Fruit fly (Drosophila melanogaster) whole organism, embryonic: ENCODE data around the gene rdo.

ENCODE experiments used
- Ada2b ChIP-seq: fragments of 200-800 bp; sonication (Bioruptor generic); IDR thresholded peaks from 2 replicates; pipeline ENCODE4 v1.3.6; 2022; ENCODE audit warnings: missing biosample characterization, missing genetic modification characterization
- Bgb ChIP-seq: fragments of 200-800 bp; sonication (Bioruptor generic); IDR thresholded peaks from 2 replicates; pipeline ENCODE4 v1.3.6; 2022; ENCODE audit warnings: missing biosample characterization, missing genetic modification characterization; ENCODE audit not compliant: partially characterized antibody
- CG10366 ChIP-seq: fragments of 200-800 bp; sonication (Bioruptor generic); IDR thresholded peaks from 2 replicates; pipeline ENCODE4 v1.3.6; 2022; ENCODE audit warnings: missing biosample characterization, missing genetic modification characterization
- CG10431 ChIP-seq: fragments of 200-800 bp; sonication (Bioruptor generic); optimal IDR thresholded peaks from 3 replicates; lab custom pipeline; 2018; ENCODE audit warnings: missing biosample characterization, mild to moderate bottlenecking, missing genetic modification characterization
- CG15269 ChIP-seq: fragments of 200-800 bp; sonication (Bioruptor generic); optimal IDR thresholded peaks from 2 replicates; lab custom pipeline; 2018; ENCODE audit warnings: missing biosample characterization, mild to moderate bottlenecking, missing genetic modification characterization, moderate library complexity
- CG17612 ChIP-seq: fragments of 200-800 bp; sonication (Bioruptor generic); IDR thresholded peaks from 2 replicates; pipeline ENCODE4 v1.3.6; 2022; ENCODE audit warnings: missing biosample characterization, missing genetic modification characterization
- CG32532 ChIP-seq: fragments of 200-800 bp; sonication (Bioruptor generic); IDR thresholded peaks from 2 replicates; pipeline ENCODE4 v1.3.6; 2022; ENCODE audit warnings: missing biosample characterization, missing genetic modification characterization
- CG32772 ChIP-seq: fragments of 200-800 bp; sonication (Bioruptor generic); IDR thresholded peaks from 2 replicates; pipeline ENCODE4 v1.3.6; 2022; ENCODE audit warnings: missing biosample characterization, missing genetic modification characterization
- CG3281 ChIP-seq: fragments of 200-800 bp; sonication (Bioruptor generic); optimal IDR thresholded peaks from 3 replicates; lab custom pipeline; 2017; ENCODE audit warnings: missing biosample characterization, mild to moderate bottlenecking, missing genetic modification characterization
- CG34376 ChIP-seq: fragments of 200-800 bp; sonication (Bioruptor generic); optimal IDR thresholded peaks from 2 replicates; lab custom pipeline; 2018; ENCODE audit warnings: missing biosample characterization, mild to moderate bottlenecking, missing genetic modification characterization
- CG4360 ChIP-seq: fragments of 200-800 bp; sonication (Bioruptor generic); IDR thresholded peaks from 2 replicates; pipeline ENCODE4 v1.3.6; 2022; ENCODE audit warnings: missing biosample characterization, missing genetic modification characterization
- CG6689 ChIP-seq: fragments of 200-800 bp; sonication (Bioruptor generic); IDR thresholded peaks from 2 replicates; pipeline ENCODE4 v1.3.6; 2022; ENCODE audit warnings: missing biosample characterization, missing genetic modification characterization
- CG7372 ChIP-seq: fragments of 200-800 bp; sonication (Bioruptor generic); IDR thresholded peaks from 2 replicates; pipeline ENCODE4 v1.3.6; 2022; ENCODE audit warnings: missing biosample characterization, missing genetic modification characterization
- CG7786 ChIP-seq: fragments of 200-800 bp; sonication (Bioruptor generic); optimal IDR thresholded peaks from 2 replicates; lab custom pipeline; 2016; ENCODE audit warnings: missing biosample characterization, missing genetic modification characterization
- CG7839 ChIP-seq: fragments of 200-800 bp; sonication (Bioruptor generic); optimal IDR thresholded peaks from 3 replicates; lab custom pipeline; 2018; ENCODE audit warnings: missing biosample characterization, mild to moderate bottlenecking, missing genetic modification characterization, moderate library complexity
- CG7987 ChIP-seq: fragments of 200-800 bp; sonication (Bioruptor generic); optimal IDR thresholded peaks from 2 replicates; lab custom pipeline; 2018; ENCODE audit warnings: missing biosample characterization, mild to moderate bottlenecking, missing genetic modification characterization, moderate library complexity
- CG8765 ChIP-seq: fragments of 200-800 bp; sonication (Bioruptor generic); IDR thresholded peaks from 2 replicates; pipeline ENCODE4 v1.3.6; 2022; ENCODE audit warnings: missing biosample characterization, missing genetic modification characterization
- CTCF ChIP-seq: fragments of 200-800 bp; sonication (Bioruptor generic); optimal IDR thresholded peaks from 2 replicates; lab custom pipeline; 2017; ENCODE audit warnings: missing biosample characterization, mild to moderate bottlenecking, missing genetic modification characterization, moderate library complexity
- CoRest ChIP-seq: fragments of 200-800 bp; sonication (Bioruptor generic); optimal IDR thresholded peaks from 3 replicates; lab custom pipeline; 2018; ENCODE audit warnings: missing biosample characterization, mild to moderate bottlenecking, missing genetic modification characterization, moderate library complexity
- D19A ChIP-seq: fragments of 200-800 bp; optimal IDR thresholded peaks from 3 replicates; lab custom pipeline; 2019; ENCODE audit warnings: missing biosample characterization, mild to moderate bottlenecking, missing genetic modification characterization, moderate library complexity
- ERR ChIP-seq: fragments of 200-800 bp; sonication (Bioruptor generic); optimal IDR thresholded peaks from 2 replicates; lab custom pipeline; 2016; ENCODE audit warnings: missing biosample characterization, missing genetic modification characterization
- Fer1 ChIP-seq: fragments of 200-800 bp; sonication (Bioruptor generic); optimal IDR thresholded peaks from 2 replicates; lab custom pipeline; 2017; ENCODE audit warnings: missing biosample characterization, mild to moderate bottlenecking, missing genetic modification characterization
- Hr51 ChIP-seq, 2 experiments: fragments of 200-800 bp; sonication (Bioruptor generic); optimal IDR thresholded peaks; 2 replicates in 1 of 2; 3 replicates in 1 of 2; lab custom pipeline; 2016 to 2018; ENCODE audit warnings: missing biosample characterization in 2 of 2, missing genetic modification characterization in 2 of 2, mild to moderate bottlenecking in 1 of 2, moderate library complexity in 1 of 2
- Hsf ChIP-seq: fragments of 200-800 bp; sonication (Bioruptor generic); optimal IDR thresholded peaks from 3 replicates; lab custom pipeline; 2016; ENCODE audit warnings: missing biosample characterization, missing genetic modification characterization
- Lim3 ChIP-seq: fragments of 200-800 bp; sonication (Bioruptor generic); IDR thresholded peaks from 2 replicates; pipeline ENCODE4 v1.3.6; 2022; ENCODE audit warnings: missing biosample characterization, missing genetic modification characterization
- Lpt ChIP-seq: fragments of >200 bp; optimal IDR thresholded peaks from 2 replicates; lab custom pipeline; 2018; ENCODE audit warnings: missing biosample characterization, missing genetic modification characterization
- NC2β ChIP-seq: fragments of 200-800 bp; sonication (Bioruptor generic); optimal IDR thresholded peaks from 2 replicates; lab custom pipeline; 2016; ENCODE audit warnings: missing biosample characterization, missing genetic modification characterization
- Rfx ChIP-seq: fragments of 200-800 bp; sonication (Bioruptor generic); IDR thresholded peaks from 2 replicates; pipeline ENCODE4 v1.3.6; 2022; ENCODE audit warnings: missing biosample characterization, missing genetic modification characterization
- Xbp1 ChIP-seq: fragments of 200-800 bp; sonication (Bioruptor generic); optimal IDR thresholded peaks from 3 replicates; lab custom pipeline; 2016; ENCODE audit warnings: missing biosample characterization, mild to moderate bottlenecking, missing genetic modification characterization
- ap ChIP-seq: fragments of 200-800 bp; sonication (Bioruptor generic); IDR thresholded peaks from 2 replicates; pipeline ENCODE4 v1.3.6; 2022; ENCODE audit warnings: missing biosample characterization, missing genetic modification characterization
- az2 ChIP-seq: fragments of 200-800 bp; sonication (Bioruptor generic); optimal IDR thresholded peaks from 3 replicates; lab custom pipeline; 2016; ENCODE audit warnings: missing biosample characterization, missing genetic modification characterization
- dan ChIP-seq: fragments of 200-800 bp; sonication (Bioruptor generic); IDR thresholded peaks from 2 replicates; pipeline ENCODE4 v1.3.6; 2022; ENCODE audit warnings: missing biosample characterization, missing genetic modification characterization
- exex ChIP-seq: fragments of 200-800 bp; sonication (Bioruptor generic); optimal IDR thresholded peaks from 4 replicates; lab custom pipeline; 2018; ENCODE audit warnings: missing biosample characterization, mild to moderate bottlenecking, missing genetic modification characterization, moderate library complexity
- grau ChIP-seq: fragments of 200-800 bp; optimal IDR thresholded peaks from 3 replicates; lab custom pipeline; 2019; ENCODE audit warnings: missing biosample characterization, mild to moderate bottlenecking, missing genetic modification characterization, moderate library complexity
- grn ChIP-seq: fragments of 200-800 bp; sonication (Bioruptor generic); optimal IDR thresholded peaks from 3 replicates; lab custom pipeline; 2017; ENCODE audit warnings: missing biosample characterization, missing genetic modification characterization
- h ChIP-seq: fragments of >200 bp; optimal IDR thresholded peaks from 2 replicates; lab custom pipeline; 2017
- hkb ChIP-seq, 2 experiments: fragments of 200-800 bp in 1 of 2; fragments of >200 bp in 1 of 2; sonication (Bioruptor generic) in 1 of 2; IDR thresholded peaks in 1 of 2; optimal IDR thresholded peaks in 1 of 2; 2 replicates each; pipeline versions ENCODE4 v1.3.6 to Lab custom; 2017 to 2022; ENCODE audit warnings: missing biosample characterization in 1 of 2, missing genetic modification characterization in 1 of 2
- inv ChIP-seq: fragments of 200-800 bp; sonication (Bioruptor generic); IDR thresholded peaks from 2 replicates; pipeline ENCODE4 v1.3.6; 2022; ENCODE audit warnings: missing biosample characterization, missing genetic modification characterization; ENCODE audit not compliant: partially characterized antibody
- lab ChIP-seq: fragments of 200-800 bp; sonication (Bioruptor generic); optimal IDR thresholded peaks from 3 replicates; lab custom pipeline; 2017; ENCODE audit warnings: missing biosample characterization, missing genetic modification characterization, mild to moderate bottlenecking, moderate library complexity, missing genetic modification reagents
- lbe ChIP-seq: fragments of 200-800 bp; sonication (Bioruptor generic); optimal IDR thresholded peaks from 2 replicates; lab custom pipeline; 2016; ENCODE audit warnings: missing biosample characterization, mild to moderate bottlenecking, missing genetic modification characterization
- lilli ChIP-seq: fragments of 200-800 bp; sonication (Bioruptor generic); optimal IDR thresholded peaks from 3 replicates; lab custom pipeline; 2016; ENCODE audit warnings: missing biosample characterization, missing genetic modification characterization
- mirr ChIP-seq: fragments of 200-800 bp; sonication (Bioruptor generic); optimal IDR thresholded peaks from 3 replicates; lab custom pipeline; 2018; ENCODE audit warnings: missing biosample characterization, mild to moderate bottlenecking, missing genetic modification characterization
- ro ChIP-seq: fragments of 200-800 bp; sonication (Bioruptor generic); IDR thresholded peaks from 2 replicates; pipeline ENCODE4 v1.3.6; 2022; ENCODE audit warnings: missing biosample characterization, missing genetic modification characterization
- sens ChIP-seq: fragments of 200-800 bp; sonication (Bioruptor generic); peaks from one replicate; lab custom pipeline; 2016; ENCODE audit warnings: missing biosample characterization, missing genetic modification characterization
- slp2 ChIP-seq: fragments of 200-800 bp; sonication (Bioruptor generic); optimal IDR thresholded peaks from 2 replicates; lab custom pipeline; 2016; ENCODE audit warnings: missing biosample characterization, missing genetic modification characterization
- sug ChIP-seq: fragments of 200-800 bp; optimal IDR thresholded peaks from 2 replicates; lab custom pipeline; 2019; ENCODE audit warnings: missing biosample characterization, mild to moderate bottlenecking, missing genetic modification characterization, moderate library complexity
- twi ChIP-seq: fragments of 200-800 bp; optimal IDR thresholded peaks from 2 replicates; lab custom pipeline; 2019; ENCODE audit warnings: missing biosample characterization, mild to moderate bottlenecking, missing genetic modification characterization, moderate library complexity
- vfl ChIP-seq: fragments of 200-800 bp; sonication (Bioruptor generic); optimal IDR thresholded peaks from 2 replicates; lab custom pipeline; 2016; ENCODE audit warnings: missing biosample characterization, missing genetic modification characterization

Gene rdo

dm6 chr2L:18114176-18114703, 102.1 kb downstream of the rdo start, which contains the start of gene CG15152 (continued):
- no peak for TF ChIP-seq Bgb (GFP tag; lab: Robert Waterston, UW)
- no peak for TF ChIP-seq CG7987
- TF ChIP-seq Lim3 (GFP tag; lab: Robert Waterston, UW), result 0 out of 2 replicates have a peak, but pooled peaks have one; percentile 10
- peak; percentile 92 for TF ChIP-seq grn (GFP tag; lab: Kevin White, UChicago)
- peak; percentile 92 for TF ChIP-seq exex (tag; lab: Kevin White, UChicago)
- TF ChIP-seq lab (GFP tag; lab: Kevin White, UChicago), result peak; percentile 13
- TF ChIP-seq ro (GFP tag; lab: Robert Waterston, UW), result no peak
- peak; percentile 72 for TF ChIP-seq CG34376 (GFP tag; lab: Kevin White, UChicago)
- TF ChIP-seq mirr, result peak; percentile 84
- TF ChIP-seq CoRest (tag; lab: Kevin White, UChicago), result no peak
- no peak for TF ChIP-seq twi (tag; lab: Kevin White, UChicago)

dm6 chr2L:18115104-18115503, 102.9 kb downstream of the rdo start:
- TF ChIP-seq mirr (peak; percentile 40), ERR (GFP tag; lab: Kevin White, UChicago) (no peak), dan (GFP tag; lab: Robert Waterston, UW) (no peak), CG15269 (tag; lab: Kevin White, UChicago) (peak; percentile 1), CG32772 (GFP tag; lab: Robert Waterston, UW) (no peak), lab (GFP tag; lab: Kevin White, UChicago) (peak; percentile 2), CG7786 (GFP tag; lab: Kevin White, UChicago) (no peak), exex (tag; lab: Kevin White, UChicago) (peak; percentile 91), sug (peak; percentile 43), vfl (no peak), CG34376 (GFP tag; lab: Kevin White, UChicago) (peak; percentile 35), sens (GFP tag; lab: Kevin White, UChicago) (peak; percentile 39), NC2β (no peak)

- TF ChIP-seq h (lab: Kevin White, UChicago) (no peak), lilli (peak; percentile 44), Rfx (GFP tag; lab: Robert Waterston, UW) (peak; percentile 28; the same call in 1 of the 2 replicates), CG8765 (GFP tag; lab: Robert Waterston, UW) (no peak), CTCF (GFP tag; lab: Kevin White, UChicago) (peak; percentile 75), CG32532 (GFP tag; lab: Robert Waterston, UW) (peak; percentile 42; the same call in 1 of the 2 replicates), hkb (optimal IDR thresholded peaks at IDR 0.05; lab: Kevin White, UChicago) (no peak), hkb (GFP tag; IDR thresholded peaks at IDR 0.05; lab: Robert Waterston, UW) (peak; percentile 53; the same call in 1 of the 2 replicates), Hsf (peak; percentile 32), inv (GFP tag; lab: Robert Waterston, UW) (no peak), CG17612 (GFP tag; lab: Robert Waterston, UW) (no peak), CG3281 (peak; percentile 36), CG4360 (GFP tag; lab: Robert Waterston, UW) (no peak), CG6689 (GFP tag; lab: Robert Waterston, UW) (0 out of 2 replicates have a peak, but pooled peaks have one; percentile 6), az2 (GFP tag; lab: Kevin White, UChicago) (no peak), Lpt (no peak), lbe (GFP tag; lab: Kevin White, UChicago) (peak; percentile 0), ap (GFP tag; lab: Robert Waterston, UW) (no peak), grau (tag; lab: Kevin White, UChicago) (peak; percentile 26), CG10431 (GFP tag; lab: Kevin White, UChicago) (no peak), Ada2b (no peak), slp2 (no peak), D19A (tag; lab: Kevin White, UChicago) (no peak), CG10366 (no peak), vfl (no peak), Hr51 (GFP tag; optimal IDR thresholded peaks at IDR 0.05; lab: Kevin White, UChicago) (peak in 1 of 2 experiments; percentile 57), Fer1 (peak; percentile 36), CG7372 (GFP tag; lab: Robert Waterston, UW) (no peak), CG7839 (tag; lab: Kevin White, UChicago) (peak; percentile 42), Xbp1 (no peak), Bgb (GFP tag; lab: Robert Waterston, UW) (peak; percentile 49; the same call in 1 of the 2 replicates)
Measured at dm6 chr2L:18119643-18120042, 107.5 kb downstream of the rdo start, which contains the start of gene CG5758. Gene CG5758, plus strand, starts transcription at chr2L:18119995.
